Worm (Caenorhabditis elegans) whole organism, L1 larva: ENCODE results near the gene phf-14.

Experiments used
- C34B4.2 ChIP-seq: sonication (generic microtip); optimal IDR thresholded peaks from 2 replicates; lab custom pipeline; 2017; ENCODE audit warnings: mild to moderate bottlenecking, missing genetic modification characterization, missing compliant biosample characterization
- F16B12.6 ChIP-seq: fragments of 150-350 bp; optimal IDR thresholded peaks from 2 replicates; lab custom pipeline; 2014; ENCODE audit warnings: missing biosample characterization, missing genetic modification characterization
- Y116A8C.19 ChIP-seq: sonication (generic microtip); optimal IDR thresholded peaks from 2 replicates; lab custom pipeline; 2016; ENCODE audit warnings: missing compliant biosample characterization, missing genetic modification characterization, borderline replicate concordance
- alr-1 ChIP-seq: fragments of 200-800 bp; sonication (Bioruptor generic); optimal IDR thresholded peaks from 2 replicates; lab custom pipeline; 2018; ENCODE audit warnings: borderline replicate concordance, mild to moderate bottlenecking, missing genetic modification characterization, missing compliant biosample characterization
- aly-2 ChIP-seq: fragments of 150-350 bp; optimal IDR thresholded peaks from 2 replicates; lab custom pipeline; 2014; ENCODE audit warnings: missing biosample characterization, missing genetic modification characterization
- ama-1 ChIP-seq: fragments of 150-350 bp; optimal IDR thresholded peaks from 2 replicates; lab custom pipeline; 2014
- ceh-90 ChIP-seq: sonication (generic microtip); optimal IDR thresholded peaks from 2 replicates; lab custom pipeline; 2016; ENCODE audit warnings: missing genetic modification characterization, missing compliant biosample characterization
- ces-1 ChIP-seq: fragments of 150-350 bp; optimal IDR thresholded peaks from 2 replicates; lab custom pipeline; 2014; ENCODE audit warnings: missing biosample characterization, missing genetic modification reagents, missing genetic modification characterization
- dsc-1 ChIP-seq: sonication (generic microtip); optimal IDR thresholded peaks from 2 replicates; lab custom pipeline; 2016; ENCODE audit warnings: mild to moderate bottlenecking, missing genetic modification characterization, missing compliant biosample characterization
- efl-3 ChIP-seq: fragments of 200-800 bp; sonication (Bioruptor generic); optimal IDR thresholded peaks from 2 replicates; lab custom pipeline; 2018; ENCODE audit warnings: mild to moderate bottlenecking, missing genetic modification characterization, missing compliant biosample characterization
- egl-13 ChIP-seq: sonication (generic microtip); optimal IDR thresholded peaks from 2 replicates; lab custom pipeline; 2016; ENCODE audit warnings: missing genotype, missing genetic modification reagents, missing genetic modification characterization, missing compliant biosample characterization
- egl-27 ChIP-seq, 2 experiments: fragments of 150-350 bp in 1 of 2; sonication (generic microtip); optimal IDR thresholded peaks; 3 replicates each; lab custom pipeline; 2017 to 2018; ENCODE audit warnings: missing biosample characterization in 2 of 2, missing genetic modification characterization in 2 of 2, missing genetic modification reagents in 2 of 2
- elt-2 ChIP-seq: sonication (generic microtip); optimal IDR thresholded peaks from 2 replicates; lab custom pipeline; 2016; ENCODE audit warnings: missing genetic modification characterization, mild to moderate bottlenecking, inconsistent platforms, missing compliant biosample characterization, missing genetic modification reagents
- fkh-10 ChIP-seq: sonication (generic microtip); optimal IDR thresholded peaks from 2 replicates; lab custom pipeline; 2017; ENCODE audit warnings: missing biosample characterization, missing genetic modification reagents, missing genetic modification characterization
- fkh-8 ChIP-seq: sonication (generic microtip); optimal IDR thresholded peaks from 2 replicates; lab custom pipeline; 2016; ENCODE audit warnings: mild to moderate bottlenecking, missing genetic modification characterization, missing compliant biosample characterization
- grh-1 ChIP-seq: fragments of 200-800 bp; sonication (Bioruptor generic); IDR thresholded peaks from 2 replicates; pipeline ENCODE4 v1.3.6; 2022; ENCODE audit warnings: missing genetic modification reagents, missing genetic modification characterization, missing compliant biosample characterization
- hlh-17 ChIP-seq: fragments of 200-800 bp; sonication (Bioruptor generic); optimal IDR thresholded peaks from 2 replicates; lab custom pipeline; 2018; ENCODE audit warnings: missing genetic modification characterization, mild to moderate bottlenecking, missing compliant biosample characterization, moderate library complexity, borderline replicate concordance
- hlh-4 ChIP-seq: sonication (generic microtip); optimal IDR thresholded peaks from 2 replicates; lab custom pipeline; 2016; ENCODE audit warnings: mild to moderate bottlenecking, missing genetic modification characterization, missing compliant biosample characterization
- irx-1 ChIP-seq: sonication (generic microtip); optimal IDR thresholded peaks from 2 replicates; lab custom pipeline; 2016; ENCODE audit warnings: missing genetic modification characterization, missing compliant biosample characterization
- isw-1 ChIP-seq: fragments of 200-800 bp; sonication (Bioruptor generic); IDR thresholded peaks from 2 replicates; pipeline ENCODE4 v1.3.6; 2022; ENCODE audit warnings: missing genetic modification characterization, missing compliant biosample characterization
- jun-1 ChIP-seq: fragments of 150-350 bp; optimal IDR thresholded peaks from 2 replicates; lab custom pipeline; 2014; ENCODE audit warnings: missing biosample characterization, missing genetic modification reagents, missing genetic modification characterization
- lin-14 ChIP-seq: fragments of 200-800 bp; sonication (Bioruptor generic); optimal IDR thresholded peaks from 2 replicates; lab custom pipeline; 2018; ENCODE audit warnings: mild to moderate bottlenecking, missing genetic modification characterization, moderate library complexity, missing compliant biosample characterization
- lin-15B ChIP-seq: fragments of 150-350 bp; sonication (generic microtip); optimal IDR thresholded peaks from 3 replicates; lab custom pipeline; 2014; ENCODE audit warnings: missing biosample characterization, missing genetic modification characterization
- lin-35 ChIP-seq, 2 experiments: fragments of 150-350 bp; optimal IDR thresholded peaks; 2 replicates each; lab custom pipeline; 2014; ENCODE audit warnings: missing biosample characterization in 2 of 2, missing genetic modification characterization in 2 of 2, missing genetic modification reagents in 2 of 2
- lsy-2 ChIP-seq, 2 experiments: fragments of 150-350 bp; optimal IDR thresholded peaks; 2 replicates each; lab custom pipeline; 2014; ENCODE audit warnings: missing biosample characterization in 2 of 2, missing genetic modification characterization in 2 of 2
- mab-9 ChIP-seq: fragments of 200-800 bp; sonication (Bioruptor generic); IDR thresholded peaks from 2 replicates; pipeline ENCODE4 v1.3.6; 2022; ENCODE audit warnings: missing genetic modification reagents, missing genetic modification characterization, missing compliant biosample characterization
- mef-2 ChIP-seq: fragments of 150-350 bp; optimal IDR thresholded peaks from 2 replicates; lab custom pipeline; 2014; ENCODE audit warnings: missing biosample characterization, missing genetic modification characterization
- mep-1 ChIP-seq: fragments of 150-350 bp; optimal IDR thresholded peaks from 2 replicates; lab custom pipeline; 2014; ENCODE audit warnings: missing biosample characterization, missing genetic modification characterization
- nhr-11 ChIP-seq: fragments of 150-350 bp; optimal IDR thresholded peaks from 2 replicates; lab custom pipeline; 2014; ENCODE audit warnings: missing biosample characterization, missing genetic modification characterization
- nhr-12 ChIP-seq: sonication (generic microtip); optimal IDR thresholded peaks from 2 replicates; lab custom pipeline; 2017; ENCODE audit warnings: missing biosample characterization, missing genetic modification characterization
- nhr-19 ChIP-seq: fragments of 200-800 bp; sonication (Bioruptor generic); conservative IDR thresholded peaks from 2 replicates; pipeline ENCODE4 v1.3.6; 2022; ENCODE audit warnings: missing genetic modification characterization, missing compliant biosample characterization
- nhr-47 ChIP-seq: sonication (generic microtip); optimal IDR thresholded peaks from 2 replicates; lab custom pipeline; 2016; ENCODE audit warnings: mild to moderate bottlenecking, missing genetic modification characterization, moderate library complexity, missing compliant biosample characterization
- nhr-71 ChIP-seq: sonication (generic microtip); optimal IDR thresholded peaks from 2 replicates; lab custom pipeline; 2016; ENCODE audit warnings: mild to moderate bottlenecking, missing genetic modification characterization, moderate library complexity, missing compliant biosample characterization
- nhr-76 ChIP-seq: sonication (generic microtip); optimal IDR thresholded peaks from 2 replicates; lab custom pipeline; 2017; ENCODE audit warnings: missing biosample characterization, missing genetic modification characterization
- nhr-84 ChIP-seq: sonication (generic microtip); optimal IDR thresholded peaks from 2 replicates; lab custom pipeline; 2017; ENCODE audit warnings: missing biosample characterization, missing genetic modification characterization
- pqm-1 ChIP-seq: sonication (generic microtip); optimal IDR thresholded peaks from 3 replicates; lab custom pipeline; 2017; ENCODE audit warnings: missing biosample characterization, missing genetic modification characterization
- rnt-1 ChIP-seq: sonication (generic microtip); optimal IDR thresholded peaks from 2 replicates; lab custom pipeline; 2016; ENCODE audit warnings: mild to moderate bottlenecking, missing genetic modification characterization, moderate library complexity, missing compliant biosample characterization
- skn-1 ChIP-seq: fragments of 150-350 bp; optimal IDR thresholded peaks from 2 replicates; lab custom pipeline; 2014; ENCODE audit warnings: missing biosample characterization, missing genetic modification characterization
- snpc-4 ChIP-seq: fragments of 150-350 bp; optimal IDR thresholded peaks from 2 replicates; lab custom pipeline; 2014; ENCODE audit warnings: missing biosample characterization, missing genetic modification characterization
- snu-23 ChIP-seq: sonication (generic microtip); optimal IDR thresholded peaks from 2 replicates; lab custom pipeline; 2016; ENCODE audit warnings: missing genetic modification characterization, missing compliant biosample characterization
- sox-4 ChIP-seq: sonication (generic microtip); optimal IDR thresholded peaks from 2 replicates; lab custom pipeline; 2016; ENCODE audit warnings: missing genetic modification characterization, missing compliant biosample characterization
- sptf-1 ChIP-seq: fragments of 150-350 bp; optimal IDR thresholded peaks from 2 replicates; lab custom pipeline; 2014; ENCODE audit warnings: missing biosample characterization, missing genetic modification characterization
- sup-37 ChIP-seq: fragments of 200-800 bp; sonication (Bioruptor generic); optimal IDR thresholded peaks from 2 replicates; lab custom pipeline; 2018; ENCODE audit warnings: mild to moderate bottlenecking, missing genetic modification characterization, missing compliant biosample characterization
- tlp-1 ChIP-seq: fragments of 150-350 bp; optimal IDR thresholded peaks from 2 replicates; lab custom pipeline; 2014; ENCODE audit warnings: missing biosample characterization, missing genetic modification characterization
- unc-130 ChIP-seq: fragments of 150-350 bp; optimal IDR thresholded peaks from 2 replicates; lab custom pipeline; 2017; ENCODE audit warnings: missing biosample characterization, missing genetic modification characterization, inconsistent platforms
- unc-30 ChIP-seq: sonication (generic microtip); optimal IDR thresholded peaks from 2 replicates; lab custom pipeline; 2017; ENCODE audit warnings: missing biosample characterization, missing genetic modification characterization
- unc-86 ChIP-seq: sonication (generic microtip); optimal IDR thresholded peaks from 2 replicates; lab custom pipeline; 2016; ENCODE audit warnings: missing genetic modification characterization, missing compliant biosample characterization
- unc-98 ChIP-seq: fragments of 200-800 bp; sonication (Bioruptor generic); IDR thresholded peaks from 2 replicates; pipeline ENCODE4 v1.3.6; 2022; ENCODE audit warnings: missing genetic modification characterization, missing compliant biosample characterization
- vab-15 ChIP-seq: sonication (generic microtip); optimal IDR thresholded peaks from 2 replicates; lab custom pipeline; 2017; ENCODE audit warnings: missing genotype, mild to moderate bottlenecking, missing genetic modification characterization, missing compliant biosample characterization
- xbp-1 ChIP-seq: sonication (generic microtip); optimal IDR thresholded peaks from 2 replicates; lab custom pipeline; 2016; ENCODE audit warnings: missing genetic modification characterization, missing compliant biosample characterization
- zip-4 ChIP-seq: fragments of 200-800 bp; sonication (Bioruptor generic); optimal IDR thresholded peaks from 2 replicates; lab custom pipeline; 2018; ENCODE audit warnings: mild to moderate bottlenecking, missing genetic modification characterization, moderate library complexity, missing compliant biosample characterization
- ztf-4 ChIP-seq: fragments of 150-350 bp; optimal IDR thresholded peaks from 2 replicates; lab custom pipeline; 2014; ENCODE audit warnings: missing biosample characterization, missing genetic modification characterization

The phf-14 gene

DNA sequence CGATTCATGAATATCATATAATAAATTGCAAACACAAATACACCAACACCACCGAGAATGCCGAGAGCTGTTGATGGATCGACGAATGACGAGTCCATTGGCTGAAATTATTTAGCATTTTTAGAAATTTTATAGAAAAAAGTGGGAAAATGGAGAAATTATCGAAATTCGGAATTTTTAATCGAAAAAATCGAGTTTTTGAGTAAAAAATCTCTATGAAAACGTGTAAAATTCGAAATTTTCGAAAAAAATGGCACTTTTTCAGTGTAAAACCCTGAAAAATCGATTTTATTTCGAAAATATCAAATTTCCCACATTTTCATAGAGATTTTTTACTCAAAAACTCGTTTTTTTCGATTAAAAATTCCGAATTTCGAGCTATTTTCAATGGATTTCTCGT is 15.3 kb upstream of the phf-14 start, which contains the start of gene tcc-1:
tcc-1 (minus strand) TSS at position 101 of the 400 bp plus-strand sequence.
- TF ChIP-seq elt-2 (tag; lab: Kevin White, UChicago) = no peak
- no peak for TF ChIP-seq xbp-1

ce11 chrV:17857901-17858300 is 13.3 kb upstream of the phf-14 start:
- TF ChIP-seq lin-14 (GFP tag; lab: Kevin White, UChicago) (peak; percentile 97), egl-27 (tag; optimal IDR thresholded peaks at IDR 0.05; lab: Kevin White, UChicago) (peak; percentile 35 to 86), isw-1 (GFP tag; lab: Robert Waterston, UW) (peak; percentile 61), sptf-1 (tag; lab: Kevin White, UChicago) (no peak), mef-2 (tag; lab: Kevin White, UChicago) (peak; percentile 64), Y116A8C.19 (no peak), irx-1 (tag; lab: Kevin White, UChicago) (peak; percentile 63), ztf-4 (tag; lab: Kevin White, UChicago) (peak; percentile 86), rnt-1 (tag; lab: Kevin White, UChicago) (no peak), lsy-2 (tag; optimal IDR thresholded peaks at IDR 0.05; lab: Kevin White, UChicago) (peak; percentile 78 to 85), alr-1 (tag; lab: Kevin White, UChicago) (no peak), tlp-1 (tag; lab: Kevin White, UChicago) (no peak), nhr-71 (tag; lab: Kevin White, UChicago) (peak; percentile 95), efl-3 (GFP tag; lab: Kevin White, UChicago) (no peak), snu-23 (GFP tag; lab: Kevin White, UChicago) (peak; percentile 93), ces-1 (GFP tag; lab: Kevin White, UChicago) (peak; percentile 62), hlh-4 (no peak), nhr-12 (no peak), nhr-47 (tag; lab: Kevin White, UChicago) (peak; percentile 92), nhr-19 (GFP tag; lab: Robert Waterston, UW) (peak; percentile 75), ama-1 (lab: Kevin White, UChicago) (peak; percentile 41), unc-130 (tag; lab: Kevin White, UChicago) (no peak), zip-4 (GFP tag; lab: Kevin White, UChicago) (peak; percentile 26), nhr-76 (no peak), grh-1 (GFP tag; lab: Robert Waterston, UW) (no peak), unc-98 (GFP tag; lab: Robert Waterston, UW) (no peak), F16B12.6 (tag; lab: Kevin White, UChicago) (peak; percentile 18), skn-1 (tag; lab: Kevin White, UChicago) (no peak), C34B4.2 (tag; lab: Kevin White, UChicago) (no peak), snpc-4 (tag; lab: Kevin White, UChicago) (peak; percentile 60), nhr-11 (tag; lab: Kevin White, UChicago) (peak; percentile 34), sox-4 (tag; lab: Kevin White, UChicago) (peak; percentile 19), aly-2 (tag; lab: Kevin White, UChicago) (no peak), fkh-8 (tag; lab: Kevin White, UChicago) (peak; percentile 93), egl-13 (tag; lab: Kevin White, UChicago) (peak; percentile 81), sup-37 (GFP tag; lab: Kevin White, UChicago) (peak; percentile 3), mep-1 (peak; percentile 84), ceh-90 (tag; lab: Kevin White, UChicago) (no peak), elt-2 (tag; lab: Kevin White, UChicago) (peak; percentile 31), xbp-1 (peak; percentile 73), fkh-10 (peak; percentile 47), unc-86 (tag; lab: Kevin White, UChicago) (peak; percentile 89), pqm-1 (no peak), lin-35 (GFP tag; optimal IDR thresholded peaks at IDR 0.05; lab: Kevin White, UChicago) (peak; percentile 77 to 81), jun-1 (tag; lab: Kevin White, UChicago) (peak; percentile 24), nhr-84 (tag; lab: Kevin White, UChicago) (no peak), dsc-1 (peak; percentile 76), mab-9 (no peak), unc-30 (tag; lab: Kevin White, UChicago) (no peak), vab-15 (tag; lab: Kevin White, UChicago) (no peak), lin-15B (tag; lab: Kevin White, UChicago) (peak; percentile 62), hlh-17 (no peak)
